Worm (Caenorhabditis elegans) whole organism, L3 larva: Measurements from ENCODE around the gene F21C10.18.

Source experiments
- R02D3.7 ChIP-seq: fragments of 150-350 bp; optimal IDR thresholded peaks from 2 replicates; lab custom pipeline; 2014; ENCODE audit warnings: missing biosample characterization, missing genetic modification characterization
- ZK546.5 ChIP-seq: sonication (generic microtip); optimal IDR thresholded peaks from 2 replicates; lab custom pipeline; 2017; ENCODE audit warnings: missing biosample characterization, missing genetic modification characterization
- ama-1 ChIP-seq: fragments of 150-350 bp; optimal IDR thresholded peaks from 2 replicates; lab custom pipeline; 2018
- ceh-16 ChIP-seq: sonication (generic microtip); optimal IDR thresholded peaks from 2 replicates; lab custom pipeline; 2017; ENCODE audit warnings: missing biosample characterization, missing genetic modification characterization
- ceh-82 ChIP-seq: fragments of 150-350 bp; optimal IDR thresholded peaks from 2 replicates; lab custom pipeline; 2014; ENCODE audit warnings: missing biosample characterization, missing genetic modification characterization
- ceh-9 ChIP-seq: sonication (generic microtip); optimal IDR thresholded peaks from 2 replicates; lab custom pipeline; 2018; ENCODE audit warnings: missing biosample characterization, missing genetic modification characterization
- daf-12 ChIP-seq: fragments of 150-350 bp; optimal IDR thresholded peaks from 2 replicates; lab custom pipeline; 2014; ENCODE audit warnings: missing biosample characterization, missing genetic modification reagents, missing genetic modification characterization
- egl-27 ChIP-seq: sonication (generic microtip); optimal IDR thresholded peaks from 4 replicates; lab custom pipeline; 2017; ENCODE audit warnings: missing biosample characterization, missing genetic modification reagents, missing genetic modification characterization
- elt-1 ChIP-seq: fragments of 150-350 bp; optimal IDR thresholded peaks from 2 replicates; lab custom pipeline; 2014; ENCODE audit warnings: missing biosample characterization, missing genetic modification characterization
- elt-2 ChIP-seq: sonication (generic microtip); optimal IDR thresholded peaks from 2 replicates; lab custom pipeline; 2016; ENCODE audit warnings: missing genetic modification reagents, mild to moderate bottlenecking, missing genetic modification characterization, missing compliant biosample characterization
- elt-3 ChIP-seq, 3 experiments: fragments of 150-350 bp in 1 of 3; sonication (generic microtip) in 2 of 3; optimal IDR thresholded peaks; 2 replicates in 2 of 3; 4 replicates in 1 of 3; lab custom pipeline; 2014 to 2017; ENCODE audit warnings: missing biosample characterization in 3 of 3, missing genetic modification characterization in 3 of 3
- eor-1 ChIP-seq, 2 experiments: fragments of 150-350 bp; optimal IDR thresholded peaks; 2 replicates each; lab custom pipeline; 2014 to 2018; ENCODE audit warnings: missing biosample characterization in 2 of 2, missing genetic modification characterization in 2 of 2
- fkh-10 ChIP-seq: sonication (generic microtip); optimal IDR thresholded peaks from 2 replicates; lab custom pipeline; 2017; ENCODE audit warnings: missing biosample characterization, missing genetic modification reagents, missing genetic modification characterization
- fkh-2 ChIP-seq: fragments of 150-350 bp; optimal IDR thresholded peaks from 2 replicates; lab custom pipeline; 2014; ENCODE audit warnings: missing biosample characterization, missing genetic modification reagents, missing genetic modification characterization
- fos-1 ChIP-seq: fragments of 150-350 bp; optimal IDR thresholded peaks from 2 replicates; lab custom pipeline; 2014; ENCODE audit warnings: missing biosample characterization, missing genetic modification characterization
- hmg-11 ChIP-seq: sonication (generic microtip); optimal IDR thresholded peaks from 2 replicates; lab custom pipeline; 2016; ENCODE audit warnings: missing genetic modification characterization, missing compliant biosample characterization
- jun-1 ChIP-seq: fragments of 150-350 bp; optimal IDR thresholded peaks from 2 replicates; lab custom pipeline; 2014; ENCODE audit warnings: missing biosample characterization, missing genetic modification reagents, missing genetic modification characterization
- lin-15B ChIP-seq: fragments of 150-350 bp; optimal IDR thresholded peaks from 2 replicates; lab custom pipeline; 2014; ENCODE audit warnings: missing biosample characterization, missing genetic modification characterization
- lin-39 ChIP-seq: fragments of 150-350 bp; optimal IDR thresholded peaks from 2 replicates; lab custom pipeline; 2018; ENCODE audit warnings: missing biosample characterization, missing genetic modification reagents, missing genetic modification characterization
- lsy-12 ChIP-seq: sonication (generic microtip); optimal IDR thresholded peaks from 2 replicates; lab custom pipeline; 2016; ENCODE audit warnings: mild to moderate bottlenecking, missing genetic modification characterization, missing compliant biosample characterization
- mdl-1 ChIP-seq: fragments of 150-350 bp; optimal IDR thresholded peaks from 2 replicates; lab custom pipeline; 2014; ENCODE audit warnings: missing biosample characterization, missing genetic modification characterization
- nfya-1 ChIP-seq: sonication (generic microtip); optimal IDR thresholded peaks from 2 replicates; lab custom pipeline; 2017; ENCODE audit warnings: missing genetic modification characterization, mild to moderate bottlenecking, missing compliant biosample characterization, antibody characterized with exemption, moderate library complexity; ENCODE audit not compliant: insufficient read depth
- nhr-11 ChIP-seq: fragments of 150-350 bp; optimal IDR thresholded peaks from 2 replicates; lab custom pipeline; 2014; ENCODE audit warnings: missing biosample characterization, missing genetic modification characterization
- nhr-12 ChIP-seq: fragments of 150-350 bp; optimal IDR thresholded peaks from 2 replicates; lab custom pipeline; 2014; ENCODE audit warnings: missing biosample characterization, missing genetic modification characterization
- nhr-23 ChIP-seq: fragments of 150-350 bp; optimal IDR thresholded peaks from 2 replicates; lab custom pipeline; 2014; ENCODE audit warnings: missing biosample characterization, missing genetic modification reagents, missing genetic modification characterization
- nhr-25 ChIP-seq: sonication (generic microtip); optimal IDR thresholded peaks from 2 replicates; lab custom pipeline; 2017; ENCODE audit warnings: missing biosample characterization, missing genetic modification characterization
- nhr-28 ChIP-seq: fragments of 150-350 bp; optimal IDR thresholded peaks from 2 replicates; lab custom pipeline; 2014; ENCODE audit warnings: missing biosample characterization, missing genetic modification characterization
- nhr-76 ChIP-seq: fragments of 150-350 bp; sonication (generic microtip); optimal IDR thresholded peaks from 5 replicates; lab custom pipeline; 2014; ENCODE audit warnings: missing biosample characterization, missing genetic modification characterization
- nhr-77 ChIP-seq: fragments of 150-350 bp; optimal IDR thresholded peaks from 2 replicates; lab custom pipeline; 2014; ENCODE audit warnings: missing biosample characterization, missing genetic modification characterization
- pha-4 ChIP-seq: fragments of 150-350 bp; optimal IDR thresholded peaks from 2 replicates; lab custom pipeline; 2014; ENCODE audit warnings: missing biosample characterization, missing genetic modification reagents, missing genetic modification characterization
- pqm-1 ChIP-seq: fragments of 150-350 bp; optimal IDR thresholded peaks from 2 replicates; lab custom pipeline; 2017; ENCODE audit warnings: missing biosample characterization, missing genetic modification characterization, inconsistent platforms
- sea-2 ChIP-seq: fragments of 150-350 bp; sonication (generic microtip); optimal IDR thresholded peaks from 4 replicates; lab custom pipeline; 2014; ENCODE audit warnings: missing biosample characterization, missing genetic modification reagents, missing genetic modification characterization
- skn-1 ChIP-seq: fragments of 150-350 bp; optimal IDR thresholded peaks from 2 replicates; lab custom pipeline; 2014; ENCODE audit warnings: missing biosample characterization, missing genetic modification characterization
- snpc-4 ChIP-seq: fragments of 150-350 bp; optimal IDR thresholded peaks from 2 replicates; lab custom pipeline; 2014; ENCODE audit warnings: missing biosample characterization, missing genetic modification characterization
- tbx-2 ChIP-seq: sonication (generic microtip); optimal IDR thresholded peaks from 2 replicates; lab custom pipeline; 2016; ENCODE audit warnings: mild to moderate bottlenecking, missing genetic modification characterization, missing compliant biosample characterization
- unc-39 ChIP-seq: sonication (generic microtip); optimal IDR thresholded peaks from 4 replicates; lab custom pipeline; 2017; ENCODE audit warnings: missing biosample characterization, missing genetic modification characterization
- ztf-11 ChIP-seq: fragments of 150-350 bp; optimal IDR thresholded peaks from 2 replicates; lab custom pipeline; 2014; ENCODE audit warnings: missing biosample characterization, missing genetic modification characterization
- ztf-4 ChIP-seq: fragments of 150-350 bp; optimal IDR thresholded peaks from 2 replicates; lab custom pipeline; 2014; ENCODE audit warnings: missing biosample characterization, missing genetic modification characterization

The F21C10.18 gene

ce11 chrV:9065001-9065400 is 43.3 kb upstream of the F21C10.18 start:
- no peak for TF ChIP-seq nhr-23 (tag; lab: Kevin White, UChicago)
- no peak for TF ChIP-seq sea-2 (GFP tag; lab: Kevin White, UChicago)
- no peak for TF ChIP-seq lin-15B
- no peak for TF ChIP-seq eor-1 (tag; optimal IDR thresholded peaks at IDR 0.05; lab: Kevin White, UChicago)
- TF ChIP-seq nhr-12: no peak
- TF ChIP-seq ceh-16 (tag; lab: Kevin White, UChicago): no peak
- no peak for TF ChIP-seq mdl-1 (tag; lab: Kevin White, UChicago)
- no peak for TF ChIP-seq nhr-28 (tag; lab: Kevin White, UChicago)
- TF ChIP-seq ztf-11 (tag; lab: Kevin White, UChicago): no peak
- no peak for TF ChIP-seq lsy-12 (tag; lab: Kevin White, UChicago)
- no peak for TF ChIP-seq skn-1 (tag; lab: Kevin White, UChicago)
- no peak for TF ChIP-seq fkh-10 (GFP tag; lab: Kevin White, UChicago)
- no peak for TF ChIP-seq ZK546.5
- TF ChIP-seq ceh-9: no peak
- no peak for TF ChIP-seq snpc-4 (tag; lab: Kevin White, UChicago)
- TF ChIP-seq, all 47 proteins: peak for 0

ce11 chrV:9065915-9066314 is 42.4 kb upstream of the F21C10.18 start:
- TF ChIP-seq ama-1 (lab: Kevin White, UChicago) (no peak), elt-1 (tag; lab: Kevin White, UChicago) (peak; percentile 87)
- TF ChIP-seq, all 47 proteins: peak for 1

ce11 chrV:9067678-9068077 is 40.6 kb upstream of the F21C10.18 start, which contains the start of gene fip-2:
Gene fip-2, plus strand, starts transcription at chrV:9067978.
- TF ChIP-seq ama-1 (lab: Kevin White, UChicago) (no peak), unc-39 (tag; lab: Kevin White, UChicago) (no peak), egl-27 (tag; lab: Kevin White, UChicago) (no peak), sea-2 (GFP tag; lab: Kevin White, UChicago) (no peak)

- no peak for TF ChIP-seq nhr-77 (tag; lab: Kevin White, UChicago)
- TF ChIP-seq ZK546.5: no peak
- no peak for TF ChIP-seq hmg-11 (tag; lab: Kevin White, UChicago)
- TF ChIP-seq snpc-4 (tag; lab: Kevin White, UChicago): no peak
- TF ChIP-seq fos-1 (tag; lab: Kevin White, UChicago): no peak
- TF ChIP-seq elt-3 (tag; optimal IDR thresholded peaks at IDR 0.05; lab: Kevin White, UChicago): no peak
- no peak for TF ChIP-seq jun-1 (tag; lab: Kevin White, UChicago)
- TF ChIP-seq nhr-25 (tag; lab: Kevin White, UChicago): no peak
- no peak for TF ChIP-seq pha-4 (tag; lab: Kevin White, UChicago)
- TF ChIP-seq R02D3.7 (tag; lab: Kevin White, UChicago): no peak
- TF ChIP-seq ama-1 (lab: Kevin White, UChicago): no peak
- TF ChIP-seq elt-1 (tag; lab: Kevin White, UChicago): no peak
- TF ChIP-seq fkh-2 (tag; lab: Kevin White, UChicago): no peak
- TF ChIP-seq lin-39 (tag; lab: Kevin White, UChicago): no peak
- no peak for TF ChIP-seq tbx-2
- TF ChIP-seq ztf-4 (tag; lab: Kevin White, UChicago): no peak
- TF ChIP-seq nfya-1 (tag; lab: Kevin White, UChicago): no peak
- no peak for TF ChIP-seq unc-39 (tag; lab: Kevin White, UChicago)
- no peak for TF ChIP-seq nhr-11 (tag; lab: Kevin White, UChicago)
Observed at ce11 chrV:9069680-9070079, 38.6 kb upstream of the F21C10.18 start, which contains the start of gene T27E4.5. Gene T27E4.5, minus strand, starts transcription at chrV:9069780.

ce11 chrV:9073322-9074038 is 34.8 kb upstream of the F21C10.18 start, which contains the start of gene oac-50:
Gene oac-50, minus strand, starts transcription at chrV:9073540.
- TF ChIP-seq pqm-1 (tag; lab: Kevin White, UChicago): peak; percentile 79
- no peak for TF ChIP-seq nhr-25 (tag; lab: Kevin White, UChicago)
- TF ChIP-seq elt-2 (tag; lab: Kevin White, UChicago): peak; percentile 55
- no peak for TF ChIP-seq daf-12
- no peak for TF ChIP-seq hmg-11 (tag; lab: Kevin White, UChicago)
- TF ChIP-seq ceh-82: no peak
- no peak for TF ChIP-seq elt-1 (tag; lab: Kevin White, UChicago)
- TF ChIP-seq nhr-76 (tag; lab: Kevin White, UChicago): no peak
- TF ChIP-seq eor-1 (tag; optimal IDR thresholded peaks at IDR 0.05; lab: Kevin White, UChicago): no peak
- peak; percentile 82 for TF ChIP-seq pha-4 (tag; lab: Kevin White, UChicago)
